Fruit fly (Drosophila melanogaster): ENCODE data around the gene CG17726.

Gene CG17726

DNA sequence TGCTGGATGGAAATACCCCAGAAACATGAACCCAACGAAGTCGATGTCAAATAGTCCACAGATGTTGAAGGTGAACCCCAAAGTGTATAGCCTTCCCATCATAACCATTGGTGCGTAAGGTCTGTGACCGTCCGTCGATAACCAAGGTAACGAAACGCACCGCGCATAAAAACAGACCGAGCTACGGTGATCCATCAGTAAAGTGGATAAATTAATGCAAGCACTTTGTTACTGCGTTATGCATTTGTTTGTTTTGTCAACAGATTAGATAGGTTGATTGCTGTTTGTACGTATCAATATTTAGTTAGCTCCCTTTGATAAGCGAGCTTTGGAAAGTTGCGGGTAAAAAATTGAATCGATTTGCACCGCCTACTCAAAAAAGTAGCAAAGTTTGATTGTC lies 48.3 kb upstream of the CG17726 start (continued):
- TF ChIP-seq Ets97D (GFP tag; optimal IDR thresholded peaks at IDR 0.05), result no peak
- TF ChIP-seq CG15514 (GFP tag; optimal IDR thresholded peaks at IDR 0.05), result peak; percentile 21
- TF ChIP-seq PHDP (tag; optimal IDR thresholded peaks at IDR 0.05), result no peak
- no peak for TF ChIP-seq CG12659 (GFP tag; optimal IDR thresholded peaks at IDR 0.05)
- peak in 1 of 2 experiments; percentile 14 for TF ChIP-seq Hr51 (GFP tag; optimal IDR thresholded peaks at IDR 0.05)
- TF ChIP-seq oc (tag; optimal IDR thresholded peaks at IDR 0.05), result no peak
- TF ChIP-seq CG8089 (GFP tag; optimal IDR thresholded peaks at IDR 0.05), result no peak
- no peak for TF ChIP-seq Sox100B (GFP tag; optimal IDR thresholded peaks at IDR 0.05)
- 0 out of 3 replicates have a peak, but pooled peaks have one; percentile 17 for TF ChIP-seq so (GFP tag; IDR thresholded peaks at IDR 0.05)
- no peak for TF ChIP-seq Dp (GFP tag; optimal IDR thresholded peaks at IDR 0.05)
- TF ChIP-seq CG6813 (GFP tag; optimal IDR thresholded peaks at IDR 0.05), result peak; percentile 23
- TF ChIP-seq BtbVII (GFP tag; optimal IDR thresholded peaks at IDR 0.05), result peak; percentile 40
- peak; percentile 1 for TF ChIP-seq CG3281 (GFP tag; optimal IDR thresholded peaks at IDR 0.05)
- no peak for TF ChIP-seq CG17328 (GFP tag; IDR thresholded peaks at IDR 0.05)
- TF ChIP-seq Hmr (GFP tag; optimal IDR thresholded peaks at IDR 0.05), result no peak
- peak; percentile 70 for TF ChIP-seq Med (GFP tag)
- TF ChIP-seq jigr1 (GFP tag; IDR thresholded peaks at IDR 0.05), result no peak
- peak; percentile 7 for TF ChIP-seq CG13424 (tag; optimal IDR thresholded peaks at IDR 0.05)
- no peak for TF ChIP-seq CG6654 (GFP tag; optimal IDR thresholded peaks at IDR 0.05)
- peak; percentile 40 for TF ChIP-seq CG12071 (GFP tag; optimal IDR thresholded peaks at IDR 0.05)
- TF ChIP-seq her (GFP tag; optimal IDR thresholded peaks at IDR 0.05), result no peak
- TF ChIP-seq dati (GFP tag; IDR thresholded peaks at IDR 0.05), result no peak
- peak; percentile 37 for TF ChIP-seq CG11504 (tag; optimal IDR thresholded peaks at IDR 0.05)
- TF ChIP-seq CG8281 (tag; optimal IDR thresholded peaks at IDR 0.05), result no peak
- TF ChIP-seq hb (GFP tag; IDR thresholded peaks at IDR 0.05; ENCODE audit: partially characterized antibody), result no peak
- TF ChIP-seq CG14860 (GFP tag; IDR thresholded peaks at IDR 0.05; ENCODE audit: partially characterized antibody), result no peak
- no peak for TF ChIP-seq corto (GFP tag; optimal IDR thresholded peaks at IDR 0.05)
- peak; percentile 5 for TF ChIP-seq CG9817 (tag; optimal IDR thresholded peaks at IDR 0.05)
- peak; percentile 13 for TF ChIP-seq dmrt99B (tag; optimal IDR thresholded peaks at IDR 0.05)
- peak; percentile 63 for TF ChIP-seq mirr (GFP tag; optimal IDR thresholded peaks at IDR 0.05)
- no peak for TF ChIP-seq CG10209 (GFP tag; optimal IDR thresholded peaks at IDR 0.05)
- TF ChIP-seq CG32772 (GFP tag; IDR thresholded peaks at IDR 0.05), result 0 out of 2 replicates have a peak, but pooled peaks have one; percentile 18
- TF ChIP-seq CG12769 (tag; optimal IDR thresholded peaks at IDR 0.05), result peak; percentile 12
- no peak for TF ChIP-seq grn (GFP tag; optimal IDR thresholded peaks at IDR 0.05)
- no peak for TF ChIP-seq sd (tag; optimal IDR thresholded peaks at IDR 0.05)
- no peak for TF ChIP-seq eve (GFP tag; optimal IDR thresholded peaks at IDR 0.05)
- TF ChIP-seq CG18599 (GFP tag; optimal IDR thresholded peaks at IDR 0.05), result peak; percentile 22
- no peak for TF ChIP-seq ken (GFP tag; IDR thresholded peaks at IDR 0.05)
- TF ChIP-seq crc (GFP tag; optimal IDR thresholded peaks at IDR 0.05), result no peak
- TF ChIP-seq tgo (GFP tag; IDR thresholded peaks at IDR 0.05), result no peak
- no peak for TF ChIP-seq scrt (GFP tag; optimal IDR thresholded peaks at IDR 0.05)
- TF ChIP-seq CG18619 (GFP tag; optimal IDR thresholded peaks at IDR 0.05), result no peak
- TF ChIP-seq Ptx1 (GFP tag; IDR thresholded peaks at IDR 0.05), result peak; percentile 13; the same call in 1 of the 2 replicates
- TF ChIP-seq br (optimal IDR thresholded peaks at IDR 0.05), result no peak
- TF ChIP-seq lmd (GFP tag; IDR thresholded peaks at IDR 0.05), result no peak
- TF ChIP-seq unpg (GFP tag; optimal IDR thresholded peaks at IDR 0.05), result peak; percentile 26
- peak; percentile 7 for TF ChIP-seq fd64A (GFP tag; optimal IDR thresholded peaks at IDR 0.05)
- TF ChIP-seq CG8290 (GFP tag; optimal IDR thresholded peaks at IDR 0.05), result no peak
- TF ChIP-seq CG8290 (tag; optimal IDR thresholded peaks at IDR 0.05), result peak in 1 of 2 experiments; percentile 12
- TF ChIP-seq Atf6 (GFP tag; IDR thresholded peaks at IDR 0.05), result no peak
- TF ChIP-seq bigmax (GFP tag; optimal IDR thresholded peaks at IDR 0.05), result no peak

All from whole organism, embryonic.